Worm (Caenorhabditis elegans) whole organism, L4 larva: Measurements from ENCODE around the gene npr-5.

ENCODE experiments used
- F26F4.8 ChIP-seq: fragments of 200-800 bp; sonication (Bioruptor generic); conservative IDR thresholded peaks from 2 replicates; pipeline ENCODE4 v1.3.6; 2022; ENCODE audit warnings: missing genetic modification characterization, missing compliant biosample characterization
- F44E2.7 ChIP-seq: fragments of 200-800 bp; sonication (Bioruptor generic); IDR thresholded peaks from 2 replicates; pipeline ENCODE4 v2.1.2; 2022; ENCODE audit warnings: missing genetic modification characterization, missing compliant biosample characterization
- T20F7.1 ChIP-seq: fragments of 200-800 bp; sonication (Bioruptor generic); optimal IDR thresholded peaks from 2 replicates; lab custom pipeline; 2018; ENCODE audit warnings: mild to moderate bottlenecking, missing genetic modification characterization, missing compliant biosample characterization
- T26A8.4 ChIP-seq: fragments of 200-800 bp; sonication (Bioruptor generic); IDR thresholded peaks from 2 replicates; pipeline ENCODE4 v1.3.6; 2022; ENCODE audit warnings: missing genetic modification characterization, missing compliant biosample characterization
- Y75B8A.6 ChIP-seq: fragments of 200-800 bp; sonication (Bioruptor generic); IDR thresholded peaks from 2 replicates; pipeline ENCODE4 v1.3.6; 2022; ENCODE audit warnings: missing genetic modification reagents, missing genetic modification characterization, missing compliant biosample characterization
- ZK337.2 ChIP-seq: fragments of 200-800 bp; sonication (Bioruptor generic); IDR thresholded peaks from 2 replicates; pipeline ENCODE4 v1.3.6; 2022; ENCODE audit warnings: missing genetic modification reagents, missing genetic modification characterization, missing compliant biosample characterization
- aha-1 ChIP-seq: fragments of 150-350 bp; peaks from one replicate; lab custom pipeline; 2014; ENCODE audit warnings: missing biosample characterization, missing genetic modification characterization
- arid-1 ChIP-seq: fragments of 200-800 bp; sonication (Bioruptor generic); conservative IDR thresholded peaks from 2 replicates; pipeline ENCODE4 v1.3.6; 2022; ENCODE audit warnings: missing genetic modification reagents, missing genetic modification characterization, missing compliant biosample characterization
- ceh-20 ChIP-seq: fragments of 200-800 bp; sonication (Bioruptor generic); IDR thresholded peaks from 2 replicates; pipeline ENCODE4 v1.3.6; 2022; ENCODE audit warnings: missing genetic modification reagents, missing genetic modification characterization, missing compliant biosample characterization
- ceh-62 ChIP-seq: sonication (generic microtip); optimal IDR thresholded peaks from 2 replicates; lab custom pipeline; 2017; ENCODE audit warnings: missing biosample characterization, missing genetic modification characterization
- dmd-8 ChIP-seq: fragments of 200-800 bp; sonication (Bioruptor generic); IDR thresholded peaks from 2 replicates; pipeline ENCODE4 v1.3.6; 2022; ENCODE audit warnings: missing genetic modification characterization, missing compliant biosample characterization
- dve-1 ChIP-seq: sonication (generic microtip); optimal IDR thresholded peaks from 2 replicates; lab custom pipeline; 2017; ENCODE audit warnings: antibody characterized with exemption, mild to moderate bottlenecking, missing genetic modification characterization, missing compliant biosample characterization; ENCODE audit not compliant: insufficient read depth
- fkh-10 ChIP-seq: fragments of 150-350 bp; optimal IDR thresholded peaks from 2 replicates; lab custom pipeline; 2014; ENCODE audit warnings: missing biosample characterization, missing genetic modification reagents, missing genetic modification characterization
- hlh-11 ChIP-seq: fragments of 200-800 bp; sonication (Bioruptor generic); optimal IDR thresholded peaks from 2 replicates; lab custom pipeline; 2018; ENCODE audit warnings: mild to moderate bottlenecking, missing genetic modification characterization, missing compliant biosample characterization
- hmg-1.1 ChIP-seq: fragments of 200-800 bp; sonication (Bioruptor generic); IDR thresholded peaks from 2 replicates; pipeline ENCODE4 v1.3.6; 2022; ENCODE audit warnings: missing genetic modification reagents, missing genetic modification characterization, missing compliant biosample characterization
- jun-1 ChIP-seq: fragments of 150-350 bp; optimal IDR thresholded peaks from 2 replicates; lab custom pipeline; 2014; ENCODE audit warnings: missing biosample characterization, missing genetic modification reagents, missing genetic modification characterization
- lim-7 ChIP-seq: fragments of 200-800 bp; sonication (Bioruptor generic); IDR thresholded peaks from 2 replicates; pipeline ENCODE4 v1.3.6; 2022; ENCODE audit warnings: missing genetic modification characterization, missing compliant biosample characterization
- lin-38 ChIP-seq: fragments of 200-800 bp; sonication (Bioruptor generic); IDR thresholded peaks from 2 replicates; pipeline ENCODE4 v1.3.6; 2022; ENCODE audit warnings: missing genetic modification reagents, missing genetic modification characterization, missing compliant biosample characterization
- lir-3 ChIP-seq: sonication (generic microtip); optimal IDR thresholded peaks from 2 replicates; lab custom pipeline; 2016; ENCODE audit warnings: mild to moderate bottlenecking, missing genetic modification characterization, missing compliant biosample characterization
- lsy-2 ChIP-seq, 2 experiments: fragments of 150-350 bp in 1 of 2; sonication (generic microtip) in 1 of 2; optimal IDR thresholded peaks; 2 replicates each; lab custom pipeline; 2014 to 2017; ENCODE audit warnings: missing biosample characterization in 2 of 2, missing genetic modification characterization in 2 of 2
- madf-5 ChIP-seq, 2 experiments: fragments of 200-800 bp; sonication (Bioruptor generic); IDR thresholded peaks; 2 replicates each; pipeline ENCODE4 v1.3.6; 2022; ENCODE audit warnings: missing compliant biosample characterization in 2 of 2, missing genetic modification characterization in 2 of 2
- madf-9 ChIP-seq: fragments of 200-800 bp; sonication (Bioruptor generic); conservative IDR thresholded peaks from 2 replicates; pipeline ENCODE4 v1.3.6; 2022; ENCODE audit warnings: missing genetic modification reagents, missing genetic modification characterization, missing compliant biosample characterization
- mdl-1 ChIP-seq, 2 experiments: fragments of 150-350 bp in 1 of 2; sonication (generic microtip) in 1 of 2; optimal IDR thresholded peaks; 2 replicates each; lab custom pipeline; 2014 to 2017; ENCODE audit warnings: missing biosample characterization in 2 of 2, missing genetic modification characterization in 2 of 2
- mxl-2 ChIP-seq: fragments of 200-800 bp; sonication (Bioruptor generic); conservative IDR thresholded peaks from 2 replicates; pipeline ENCODE4 v1.3.6; 2022; ENCODE audit warnings: missing genetic modification reagents, missing genetic modification characterization, missing compliant biosample characterization
- mxl-3 ChIP-seq: fragments of 200-800 bp; sonication (Bioruptor generic); optimal IDR thresholded peaks from 2 replicates; lab custom pipeline; 2018; ENCODE audit warnings: mild to moderate bottlenecking, missing genetic modification characterization, missing compliant biosample characterization
- nhr-10 ChIP-seq: fragments of 150-350 bp; optimal IDR thresholded peaks from 2 replicates; lab custom pipeline; 2014; ENCODE audit warnings: missing biosample characterization, missing genetic modification characterization
- nhr-237 ChIP-seq: sonication (generic microtip); optimal IDR thresholded peaks from 2 replicates; lab custom pipeline; 2017; ENCODE audit warnings: missing biosample characterization, missing genetic modification characterization
- nhr-48 ChIP-seq: sonication (generic microtip); optimal IDR thresholded peaks from 2 replicates; lab custom pipeline; 2016; ENCODE audit warnings: mild to moderate bottlenecking, missing genetic modification characterization, missing compliant biosample characterization
- nhr-76 ChIP-seq: fragments of 150-350 bp; optimal IDR thresholded peaks from 2 replicates; lab custom pipeline; 2014; ENCODE audit warnings: missing biosample characterization, missing genetic modification characterization
- nhr-77 ChIP-seq: fragments of 150-350 bp; optimal IDR thresholded peaks from 2 replicates; lab custom pipeline; 2014; ENCODE audit warnings: missing biosample characterization, missing genetic modification characterization
- pha-4 ChIP-seq, 2 experiments: fragments of 150-350 bp in 1 of 2; fragments of 200-800 bp in 1 of 2; sonication (Bioruptor generic) in 1 of 2; IDR thresholded peaks in 1 of 2; optimal IDR thresholded peaks in 1 of 2; 2 replicates each; pipeline versions ENCODE4 v1.3.6 to Lab custom; 2014 to 2022; ENCODE audit warnings: missing genetic modification characterization in 2 of 2, missing genetic modification reagents in 2 of 2, missing biosample characterization in 1 of 2, missing compliant biosample characterization in 1 of 2
- sdz-12 ChIP-seq: fragments of 200-800 bp; sonication (Bioruptor generic); optimal IDR thresholded peaks from 2 replicates; lab custom pipeline; 2018; ENCODE audit warnings: mild to moderate bottlenecking, missing genetic modification characterization, missing compliant biosample characterization
- skn-1 ChIP-seq: fragments of 150-350 bp; optimal IDR thresholded peaks from 2 replicates; lab custom pipeline; 2014; ENCODE audit warnings: missing biosample characterization, missing genetic modification characterization
- snpc-4 ChIP-seq: fragments of 150-350 bp; optimal IDR thresholded peaks from 2 replicates; lab custom pipeline; 2014; ENCODE audit warnings: missing biosample characterization, missing genetic modification characterization
- spr-3 ChIP-seq: fragments of 200-800 bp; sonication (Bioruptor generic); optimal IDR thresholded peaks from 2 replicates; lab custom pipeline; 2018; ENCODE audit warnings: mild to moderate bottlenecking, missing genetic modification characterization, missing compliant biosample characterization
- tag-97 ChIP-seq: fragments of 200-800 bp; sonication (Bioruptor generic); IDR thresholded peaks from 2 replicates; pipeline ENCODE4 v1.3.6; 2022; ENCODE audit warnings: missing genetic modification characterization, missing compliant biosample characterization
- unc-130 ChIP-seq: sonication (generic microtip); optimal IDR thresholded peaks from 2 replicates; lab custom pipeline; 2016; ENCODE audit warnings: missing genetic modification reagents, missing genetic modification characterization, missing compliant biosample characterization
- unc-62 ChIP-seq, 3 experiments: fragments of 150-350 bp in 1 of 3; sonication (generic microtip); optimal IDR thresholded peaks in 2 of 3; peaks in 1 of 3; 1 replicate in 1 of 3; 2 replicates in 2 of 3; lab custom pipeline; 2014 to 2017; ENCODE audit warnings: missing biosample characterization in 3 of 3, missing genetic modification characterization in 3 of 3, missing genetic modification reagents in 3 of 3, missing genotype in 1 of 3
- vab-7 ChIP-seq: fragments of 200-800 bp; sonication (Bioruptor generic); IDR thresholded peaks from 2 replicates; pipeline ENCODE4 v1.3.6; 2022; ENCODE audit warnings: missing genetic modification reagents, missing genetic modification characterization, missing compliant biosample characterization
- zag-1 ChIP-seq: fragments of 150-350 bp; optimal IDR thresholded peaks from 2 replicates; lab custom pipeline; 2014; ENCODE audit warnings: missing biosample characterization, missing genetic modification characterization

npr-5 gene

ce11 chrV:242518-242917, 39.0 kb downstream of the npr-5 start, which contains the start of gene R02C2.7:
TSS of gene R02C2.7 (minus strand) at chrV:242618.
- no peak for TF ChIP-seq mxl-2 (GFP tag; lab: Robert Waterston, UW)
- TF ChIP-seq arid-1 (GFP tag; lab: Robert Waterston, UW) = no peak
- TF ChIP-seq nhr-10 (tag; lab: Kevin White, UChicago) = no peak
- TF ChIP-seq madf-9 (GFP tag; lab: Robert Waterston, UW) = no peak

DNA sequence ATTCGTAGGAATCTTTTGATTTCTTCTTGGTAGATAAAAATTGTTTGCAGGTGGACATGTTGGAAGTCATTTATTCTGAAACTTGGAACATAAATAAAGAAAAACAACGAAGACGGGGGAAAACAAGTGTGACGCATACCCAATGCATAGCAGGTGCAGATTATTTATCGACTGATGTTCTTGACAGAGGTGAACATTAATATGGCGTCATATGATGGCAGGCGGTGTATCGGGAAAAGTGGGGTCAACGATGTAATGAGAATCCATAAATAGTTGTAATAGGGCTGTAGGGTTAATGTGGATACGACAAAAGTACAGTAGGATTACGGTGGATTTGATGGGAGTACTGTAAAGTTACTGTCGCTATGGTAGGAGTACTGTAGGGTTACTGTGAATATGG, 41.2 kb downstream of the npr-5 start, which contains the start of gene txt-2:
Gene txt-2, minus strand, starts transcription at position 214 of the 400 bp plus-strand sequence.
- TF ChIP-seq nhr-237 (tag; lab: Kevin White, UChicago) (no peak), madf-5 (GFP tag; IDR thresholded peaks at IDR 0.05; lab: Robert Waterston, UW) (no peak), zag-1 (tag; lab: Kevin White, UChicago) (no peak), mxl-3 (GFP tag; lab: Kevin White, UChicago) (no peak), vab-7 (GFP tag; lab: Robert Waterston, UW) (no peak), tag-97 (no peak), hmg-1.1 (GFP tag; lab: Robert Waterston, UW) (no peak), nhr-77 (tag; lab: Kevin White, UChicago) (no peak), dve-1 (tag; lab: Kevin White, UChicago) (no peak), lim-7 (no peak), F26F4.8 (no peak), T26A8.4 (GFP tag; lab: Robert Waterston, UW) (no peak), hlh-11 (tag; lab: Kevin White, UChicago) (no peak), ZK337.2 (GFP tag; lab: Robert Waterston, UW) (no peak), unc-130 (GFP tag; lab: Kevin White, UChicago) (no peak), T20F7.1 (GFP tag; lab: Kevin White, UChicago) (no peak), nhr-76 (tag; lab: Kevin White, UChicago) (no peak), skn-1 (tag; lab: Kevin White, UChicago) (no peak), pha-4 (GFP tag; IDR thresholded peaks at IDR 0.05; lab: Robert Waterston, UW) (no peak), pha-4 (tag; optimal IDR thresholded peaks at IDR 0.05; lab: Kevin White, UChicago) (no peak)

- TF ChIP-seq mdl-1 (tag; optimal IDR thresholded peaks at IDR 0.05; lab: Kevin White, UChicago) = no peak
- no peak for TF ChIP-seq lin-38 (GFP tag; lab: Robert Waterston, UW)
- no peak for TF ChIP-seq fkh-10 (GFP tag; lab: Kevin White, UChicago)
- no peak for TF ChIP-seq madf-5 (GFP tag; IDR thresholded peaks at IDR 0.05; lab: Robert Waterston, UW)
- no peak for TF ChIP-seq Y75B8A.6 (GFP tag; lab: Robert Waterston, UW)
- no peak for TF ChIP-seq unc-130 (GFP tag; lab: Kevin White, UChicago)
- no peak for TF ChIP-seq dmd-8 (GFP tag; lab: Robert Waterston, UW)
- TF ChIP-seq lsy-2 (tag; optimal IDR thresholded peaks at IDR 0.05; lab: Kevin White, UChicago) = no peak
- no peak for TF ChIP-seq F44E2.7 (GFP tag; lab: Robert Waterston, UW)
- no peak for TF ChIP-seq mxl-2 (GFP tag; lab: Robert Waterston, UW)
- no peak for TF ChIP-seq spr-3 (GFP tag; lab: Kevin White, UChicago)
- no peak for TF ChIP-seq jun-1 (tag; lab: Kevin White, UChicago)
Measured at ce11 chrV:238094-238493, 43.4 kb downstream of the npr-5 start, which contains the start of gene R02C2.1. TSS of gene R02C2.1 (minus strand) at chrV:238194.

DNA sequence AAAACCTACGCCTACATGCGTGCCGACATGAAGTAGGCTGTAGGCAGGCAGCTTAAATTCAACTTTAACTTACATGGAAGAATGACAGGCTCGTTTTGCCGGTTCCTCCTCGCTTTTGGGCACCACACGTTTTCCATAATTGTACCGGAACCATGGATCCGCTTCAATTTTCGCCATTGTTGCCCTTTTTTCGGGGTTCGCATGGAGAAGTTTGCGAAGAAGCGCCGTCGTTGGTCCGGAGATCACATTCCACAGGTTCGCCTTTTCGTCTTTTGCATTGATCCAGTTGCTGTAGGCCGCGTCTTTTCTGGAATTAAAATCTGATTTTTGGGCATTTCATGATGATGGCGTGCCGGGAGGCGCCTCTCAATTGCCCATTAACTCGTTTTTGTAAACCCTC, 44.5 kb downstream of the npr-5 start:
- TF ChIP-seq aha-1 (peak; percentile 90), hmg-1.1 (GFP tag; lab: Robert Waterston, UW) (no peak)

- TF ChIP-seq ceh-20 (no peak), snpc-4 (tag; lab: Kevin White, UChicago) (no peak), ceh-62 (tag; lab: Kevin White, UChicago) (no peak), sdz-12 (GFP tag; lab: Kevin White, UChicago) (no peak), lir-3 (tag; lab: Kevin White, UChicago) (no peak), unc-62 (GFP tag; optimal IDR thresholded peaks at IDR 0.05 in 1 of 2; lab: Kevin White, UChicago) (no peak), unc-62 (tag; optimal IDR thresholded peaks at IDR 0.05; lab: Kevin White, UChicago) (no peak), arid-1 (GFP tag; lab: Robert Waterston, UW) (no peak), jun-1 (tag; lab: Kevin White, UChicago) (no peak), nhr-48 (tag; lab: Kevin White, UChicago) (no peak), T26A8.4 (GFP tag; lab: Robert Waterston, UW) (no peak)
Measured at ce11 chrV:234572-234971, 46.9 kb downstream of the npr-5 start, which contains the start of gene kin-33. TSS of gene kin-33 (minus strand) at chrV:234672.
